Worm (Caenorhabditis elegans) whole organism, early embryonic: ENCODE measurements around the gene ceh-84.

Source experiments
- ama-1 ChIP-seq: fragments of 150-350 bp; optimal IDR thresholded peaks from 2 replicates; lab custom pipeline; 2014
- ceh-36 ChIP-seq: sonication (generic microtip); optimal IDR thresholded peaks from 2 replicates; lab custom pipeline; 2016; ENCODE audit warnings: missing genetic modification characterization, inconsistent platforms, missing compliant biosample characterization
- ets-7 ChIP-seq: sonication (generic microtip); optimal IDR thresholded peaks from 2 replicates; lab custom pipeline; 2016; ENCODE audit warnings: missing genotype, missing genetic modification characterization, missing compliant biosample characterization
- hmbx-1 ChIP-seq: sonication (generic microtip); optimal IDR thresholded peaks from 2 replicates; lab custom pipeline; 2016; ENCODE audit warnings: mild to moderate bottlenecking, missing genetic modification characterization, missing compliant biosample characterization
- hmg-4 ChIP-seq: fragments of 200-800 bp; sonication (Bioruptor generic); optimal IDR thresholded peaks from 2 replicates; lab custom pipeline; 2018; ENCODE audit warnings: mild to moderate bottlenecking, missing genetic modification characterization, missing compliant biosample characterization
- scrt-1 ChIP-seq: fragments of 200-800 bp; sonication (Bioruptor generic); IDR thresholded peaks from 2 replicates; pipeline ENCODE4 v1.3.6; 2022; ENCODE audit warnings: missing genetic modification characterization, missing compliant biosample characterization
- tbx-37 ChIP-seq: fragments of 200-800 bp; sonication (Bioruptor generic); conservative IDR thresholded peaks from 2 replicates; pipeline ENCODE4 v1.3.6; 2022; ENCODE audit warnings: missing genetic modification reagents, missing genetic modification characterization, missing compliant biosample characterization
- tra-4 ChIP-seq: sonication (generic microtip); optimal IDR thresholded peaks from 2 replicates; lab custom pipeline; 2017; ENCODE audit warnings: missing genetic modification characterization, missing compliant biosample characterization

DNA sequence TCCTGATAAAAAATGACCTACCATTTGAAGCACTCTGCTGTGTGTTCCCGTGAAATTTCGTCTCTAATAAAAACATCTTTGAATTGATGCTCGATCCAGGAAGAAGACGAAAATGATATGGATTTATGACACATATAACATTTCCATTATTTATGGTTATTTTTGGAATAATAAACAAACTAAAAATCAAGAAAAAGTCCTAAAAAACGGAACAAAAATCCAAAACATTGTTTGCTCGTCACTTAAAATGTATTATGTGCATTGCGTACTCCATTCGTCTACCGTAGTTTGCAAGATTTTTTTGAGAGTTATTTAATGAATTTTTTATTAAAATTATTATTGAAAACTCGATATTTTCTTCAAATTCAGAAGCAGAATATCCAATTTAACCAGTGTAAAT lies 41.8 kb upstream of the ceh-84 start, which contains the start of gene bath-20:
- TF ChIP-seq ama-1 (lab: Kevin White, UChicago): no peak
- no peak for TF ChIP-seq scrt-1 (GFP tag; lab: Robert Waterston, UW)
- no peak for TF ChIP-seq ceh-36 (tag; lab: Kevin White, UChicago)
- no peak for TF ChIP-seq tra-4 (tag; lab: Kevin White, UChicago)
- no peak for TF ChIP-seq ets-7 (tag; lab: Kevin White, UChicago)
- TF ChIP-seq tbx-37 (GFP tag; lab: Robert Waterston, UW): no peak
- no peak for TF ChIP-seq hmbx-1 (tag; lab: Kevin White, UChicago)
- TF ChIP-seq hmg-4 (GFP tag; lab: Kevin White, UChicago): no peak
